Worm (Caenorhabditis elegans) whole organism, L4 larva: Measurements from ENCODE around the gene dsl-7.
"Not testable (repeated sequence)": the region's sequence is repeated elsewhere in the genome, so short reads cannot be mapped to it uniquely, and the experiment has no call there.

Source experiments
- D1046.2 ChIP-seq: fragments of 200-800 bp; sonication (Bioruptor generic); IDR thresholded peaks from 2 replicates; pipeline ENCODE4 v1.3.6; 2022; ENCODE audit warnings: missing genetic modification characterization, missing compliant biosample characterization
- F37D6.2 ChIP-seq: sonication (generic microtip); optimal IDR thresholded peaks from 2 replicates; lab custom pipeline; 2016; ENCODE audit warnings: mild to moderate bottlenecking, missing genetic modification characterization, missing compliant biosample characterization
- T20F7.1 ChIP-seq: fragments of 200-800 bp; sonication (Bioruptor generic); optimal IDR thresholded peaks from 2 replicates; lab custom pipeline; 2018; ENCODE audit warnings: mild to moderate bottlenecking, missing genetic modification characterization, missing compliant biosample characterization
- ZK337.2 ChIP-seq: fragments of 200-800 bp; sonication (Bioruptor generic); IDR thresholded peaks from 2 replicates; pipeline ENCODE4 v1.3.6; 2022; ENCODE audit warnings: missing genetic modification reagents, missing genetic modification characterization, missing compliant biosample characterization
- aha-1 ChIP-seq: fragments of 150-350 bp; peaks from one replicate; lab custom pipeline; 2014; ENCODE audit warnings: missing biosample characterization, missing genetic modification characterization
- ceh-20 ChIP-seq: fragments of 200-800 bp; sonication (Bioruptor generic); IDR thresholded peaks from 2 replicates; pipeline ENCODE4 v1.3.6; 2022; ENCODE audit warnings: missing genetic modification reagents, missing genetic modification characterization, missing compliant biosample characterization
- cey-2 ChIP-seq: sonication (generic microtip); optimal IDR thresholded peaks from 3 replicates; lab custom pipeline; 2017; ENCODE audit warnings: missing genetic modification characterization, mild to moderate bottlenecking, missing compliant biosample characterization, antibody characterized with exemption, borderline replicate concordance; ENCODE audit not compliant: insufficient read depth
- ctbp-1 ChIP-seq: fragments of 200-800 bp; sonication (Bioruptor generic); IDR thresholded peaks from 2 replicates; pipeline ENCODE4 v1.3.6; 2022; ENCODE audit warnings: missing genetic modification reagents, missing genetic modification characterization, missing compliant biosample characterization
- daf-16 ChIP-seq, 3 experiments: sonication (generic microtip); optimal IDR thresholded peaks; 2 replicates each; lab custom pipeline; 2016 to 2017; ENCODE audit warnings: missing genetic modification characterization in 3 of 3, missing genetic modification reagents in 3 of 3, mild to moderate bottlenecking in 2 of 3, missing compliant biosample characterization in 2 of 3, missing biosample characterization in 1 of 3, moderate library complexity in 1 of 3
- daf-8 ChIP-seq: fragments of 200-800 bp; sonication (Bioruptor generic); IDR thresholded peaks from 2 replicates; pipeline ENCODE4 v1.3.6; 2022; ENCODE audit warnings: missing genetic modification characterization, missing compliant biosample characterization
- dmd-6 ChIP-seq: fragments of 200-800 bp; sonication (Bioruptor generic); IDR thresholded peaks from 2 replicates; pipeline ENCODE4 v1.3.6; 2022; ENCODE audit warnings: missing genetic modification reagents, missing genetic modification characterization, missing compliant biosample characterization
- dmd-8 ChIP-seq: fragments of 200-800 bp; sonication (Bioruptor generic); IDR thresholded peaks from 2 replicates; pipeline ENCODE4 v1.3.6; 2022; ENCODE audit warnings: missing genetic modification characterization, missing compliant biosample characterization
- dmd-9 ChIP-seq: fragments of 200-800 bp; sonication (Bioruptor generic); IDR thresholded peaks from 2 replicates; pipeline ENCODE4 v1.3.6; 2022; ENCODE audit warnings: missing genetic modification reagents, missing genetic modification characterization, missing compliant biosample characterization
- dpl-1 ChIP-seq: fragments of 150-350 bp; optimal IDR thresholded peaks from 2 replicates; lab custom pipeline; 2014; ENCODE audit warnings: missing biosample characterization, missing genetic modification reagents, missing genetic modification characterization
- dve-1 ChIP-seq: sonication (generic microtip); optimal IDR thresholded peaks from 2 replicates; lab custom pipeline; 2017; ENCODE audit warnings: antibody characterized with exemption, mild to moderate bottlenecking, missing genetic modification characterization, missing compliant biosample characterization; ENCODE audit not compliant: insufficient read depth
- egl-27 ChIP-seq: sonication (generic microtip); optimal IDR thresholded peaks from 3 replicates; lab custom pipeline; 2017; ENCODE audit warnings: missing biosample characterization, missing genetic modification reagents, missing genetic modification characterization
- hif-1 ChIP-seq, 2 experiments: sonication (generic microtip); optimal IDR thresholded peaks; 2 replicates each; lab custom pipeline; 2016 to 2017; ENCODE audit warnings: missing compliant biosample characterization in 2 of 2, missing genetic modification characterization in 2 of 2, missing genetic modification reagents in 2 of 2, missing genotype in 2 of 2, mild to moderate bottlenecking in 1 of 2
- hlh-11 ChIP-seq: fragments of 200-800 bp; sonication (Bioruptor generic); optimal IDR thresholded peaks from 2 replicates; lab custom pipeline; 2018; ENCODE audit warnings: mild to moderate bottlenecking, missing genetic modification characterization, missing compliant biosample characterization
- hlh-30 ChIP-seq: sonication (generic microtip); optimal IDR thresholded peaks from 2 replicates; lab custom pipeline; 2017; ENCODE audit warnings: antibody characterized with exemption, mild to moderate bottlenecking, missing genetic modification characterization, missing compliant biosample characterization; ENCODE audit not compliant: insufficient read depth
- hmg-1.1 ChIP-seq: fragments of 200-800 bp; sonication (Bioruptor generic); IDR thresholded peaks from 2 replicates; pipeline ENCODE4 v1.3.6; 2022; ENCODE audit warnings: missing genetic modification reagents, missing genetic modification characterization, missing compliant biosample characterization
- lim-7 ChIP-seq: fragments of 200-800 bp; sonication (Bioruptor generic); IDR thresholded peaks from 2 replicates; pipeline ENCODE4 v1.3.6; 2022; ENCODE audit warnings: missing genetic modification characterization, missing compliant biosample characterization
- lin-15B ChIP-seq: fragments of 150-350 bp; sonication (generic microtip); optimal IDR thresholded peaks from 3 replicates; lab custom pipeline; 2014; ENCODE audit warnings: missing biosample characterization, missing genetic modification characterization
- lin-29 ChIP-seq: fragments of 200-800 bp; sonication (Bioruptor generic); IDR thresholded peaks from 2 replicates; pipeline ENCODE4 v1.3.6; 2022; ENCODE audit warnings: missing genetic modification reagents, missing genetic modification characterization, missing compliant biosample characterization
- lin-38 ChIP-seq: fragments of 200-800 bp; sonication (Bioruptor generic); IDR thresholded peaks from 2 replicates; pipeline ENCODE4 v1.3.6; 2022; ENCODE audit warnings: missing genetic modification reagents, missing genetic modification characterization, missing compliant biosample characterization
- madf-9 ChIP-seq: fragments of 200-800 bp; sonication (Bioruptor generic); conservative IDR thresholded peaks from 2 replicates; pipeline ENCODE4 v1.3.6; 2022; ENCODE audit warnings: missing genetic modification reagents, missing genetic modification characterization, missing compliant biosample characterization
- mep-1 ChIP-seq: fragments of 150-350 bp; sonication (generic microtip); optimal IDR thresholded peaks from 3 replicates; lab custom pipeline; 2014; ENCODE audit warnings: missing biosample characterization, missing genetic modification characterization
- mes-2 ChIP-seq: sonication (generic microtip); optimal IDR thresholded peaks from 2 replicates; lab custom pipeline; 2016; ENCODE audit warnings: missing genotype, mild to moderate bottlenecking, missing genetic modification characterization, missing compliant biosample characterization; ENCODE audit not compliant: poor library complexity, severe bottlenecking
- mxl-3 ChIP-seq: fragments of 200-800 bp; sonication (Bioruptor generic); optimal IDR thresholded peaks from 2 replicates; lab custom pipeline; 2018; ENCODE audit warnings: mild to moderate bottlenecking, missing genetic modification characterization, missing compliant biosample characterization
- nhr-10 ChIP-seq: fragments of 150-350 bp; optimal IDR thresholded peaks from 2 replicates; lab custom pipeline; 2014; ENCODE audit warnings: missing biosample characterization, missing genetic modification characterization
- nhr-102 ChIP-seq: sonication (generic microtip); optimal IDR thresholded peaks from 2 replicates; lab custom pipeline; 2016; ENCODE audit warnings: mild to moderate bottlenecking, missing genetic modification characterization, moderate library complexity, missing compliant biosample characterization
- nhr-11 ChIP-seq: fragments of 150-350 bp; optimal IDR thresholded peaks from 2 replicates; lab custom pipeline; 2014; ENCODE audit warnings: missing biosample characterization, missing genetic modification characterization
- nhr-42 ChIP-seq: fragments of 200-800 bp; sonication (Bioruptor generic); IDR thresholded peaks from 2 replicates; pipeline ENCODE4 v1.3.6; 2022; ENCODE audit warnings: missing genetic modification characterization, missing compliant biosample characterization
- nhr-48 ChIP-seq: sonication (generic microtip); optimal IDR thresholded peaks from 2 replicates; lab custom pipeline; 2016; ENCODE audit warnings: mild to moderate bottlenecking, missing genetic modification characterization, missing compliant biosample characterization
- nhr-6 ChIP-seq: fragments of 150-350 bp; optimal IDR thresholded peaks from 2 replicates; lab custom pipeline; 2014; ENCODE audit warnings: missing biosample characterization, missing genetic modification characterization
- nhr-76 ChIP-seq: fragments of 150-350 bp; optimal IDR thresholded peaks from 2 replicates; lab custom pipeline; 2014; ENCODE audit warnings: missing biosample characterization, missing genetic modification characterization
- nhr-77 ChIP-seq: fragments of 150-350 bp; optimal IDR thresholded peaks from 2 replicates; lab custom pipeline; 2014; ENCODE audit warnings: missing biosample characterization, missing genetic modification characterization
- pha-4 ChIP-seq, 2 experiments: fragments of 150-350 bp in 1 of 2; fragments of 200-800 bp in 1 of 2; sonication (Bioruptor generic) in 1 of 2; IDR thresholded peaks in 1 of 2; optimal IDR thresholded peaks in 1 of 2; 2 replicates each; pipeline versions ENCODE4 v1.3.6 to Lab custom; 2014 to 2022; ENCODE audit warnings: missing genetic modification characterization in 2 of 2, missing genetic modification reagents in 2 of 2, missing biosample characterization in 1 of 2, missing compliant biosample characterization in 1 of 2
- php-3 ChIP-seq: fragments of 200-800 bp; sonication (Bioruptor generic); IDR thresholded peaks from 2 replicates; pipeline ENCODE4 v1.3.6; 2022; ENCODE audit warnings: missing genetic modification reagents, missing genetic modification characterization, missing compliant biosample characterization
- saeg-2 ChIP-seq: fragments of 200-800 bp; sonication (Bioruptor generic); IDR thresholded peaks from 2 replicates; pipeline ENCODE4 v1.3.6; 2022; ENCODE audit warnings: missing genetic modification reagents, missing genetic modification characterization, missing compliant biosample characterization
- snpc-1.2 ChIP-seq: fragments of 200-800 bp; sonication (Bioruptor generic); IDR thresholded peaks from 2 replicates; pipeline ENCODE4 v1.3.6; 2022; ENCODE audit warnings: missing genetic modification reagents, missing genetic modification characterization, missing compliant biosample characterization
- spr-1 ChIP-seq: sonication (generic microtip); optimal IDR thresholded peaks from 2 replicates; lab custom pipeline; 2016; ENCODE audit warnings: mild to moderate bottlenecking, missing genetic modification characterization, missing compliant biosample characterization
- spr-3 ChIP-seq: fragments of 200-800 bp; sonication (Bioruptor generic); optimal IDR thresholded peaks from 2 replicates; lab custom pipeline; 2018; ENCODE audit warnings: mild to moderate bottlenecking, missing genetic modification characterization, missing compliant biosample characterization
- unc-130 ChIP-seq: sonication (generic microtip); optimal IDR thresholded peaks from 2 replicates; lab custom pipeline; 2016; ENCODE audit warnings: missing genetic modification reagents, missing genetic modification characterization, missing compliant biosample characterization
- vab-7 ChIP-seq: fragments of 200-800 bp; sonication (Bioruptor generic); IDR thresholded peaks from 2 replicates; pipeline ENCODE4 v1.3.6; 2022; ENCODE audit warnings: missing genetic modification reagents, missing genetic modification characterization, missing compliant biosample characterization
- zfp-3 ChIP-seq: fragments of 200-800 bp; sonication (Bioruptor generic); conservative IDR thresholded peaks from 2 replicates; pipeline ENCODE4 v1.3.6; 2022; ENCODE audit warnings: missing genetic modification reagents, missing genetic modification characterization, missing compliant biosample characterization

Gene dsl-7

ce11 chrV:12964076-12964475 lies 28.9 kb upstream of the dsl-7 start, which contains the start of gene srd-35:
TSS of gene srd-35 (plus strand) at chrV:12964376.
- no peak for TF ChIP-seq hif-1 (tag; optimal IDR thresholded peaks at IDR 0.05; lab: Kevin White, UChicago)
- TF ChIP-seq snpc-1.2 (GFP tag; lab: Robert Waterston, UW) = no peak
- TF ChIP-seq mxl-3 (GFP tag; lab: Kevin White, UChicago) = no peak
- TF ChIP-seq dmd-6 (GFP tag; lab: Robert Waterston, UW) = no peak
- no peak for TF ChIP-seq D1046.2 (GFP tag; lab: Robert Waterston, UW)
- no peak for TF ChIP-seq php-3
- no peak for TF ChIP-seq hmg-1.1 (GFP tag; lab: Robert Waterston, UW)
- TF ChIP-seq unc-130 = no peak
- TF ChIP-seq lin-15B = no peak

ce11 chrV:12967110-12967509 lies 25.8 kb upstream of the dsl-7 start, which contains the start of gene R186.3:
TSS of gene R186.3 (minus strand) at chrV:12967210.
- TF ChIP-seq nhr-76 (no peak), unc-130 (no peak), nhr-6 (no peak), spr-1 (no peak), lin-38 (GFP tag; lab: Robert Waterston, UW) (no peak), egl-27 (tag; lab: Kevin White, UChicago) (no peak), dmd-8 (GFP tag; lab: Robert Waterston, UW) (no peak), cey-2 (tag; lab: Kevin White, UChicago) (no peak), ZK337.2 (GFP tag; lab: Robert Waterston, UW) (no peak), spr-3 (GFP tag; lab: Kevin White, UChicago) (no peak), nhr-10 (tag; lab: Kevin White, UChicago) (no peak), nhr-11 (tag; lab: Kevin White, UChicago) (no peak)

ce11 chrV:12967925-12968327 lies 25.0 kb upstream of the dsl-7 start, which contains the start of gene R186.8:
TSS of gene R186.8 (minus strand) at chrV:12967982.
- peak; percentile 60 for TF ChIP-seq nhr-48 (tag; lab: Kevin White, UChicago)
- TF ChIP-seq dmd-9 (GFP tag; lab: Robert Waterston, UW) = peak; percentile 81
- TF ChIP-seq nhr-102 (tag; lab: Kevin White, UChicago) = peak; percentile 58
- TF ChIP-seq T20F7.1 (GFP tag; lab: Kevin White, UChicago) = peak; percentile 92
- 0 out of 2 replicates have a peak, but pooled peaks have one; percentile 14 for TF ChIP-seq saeg-2 (GFP tag; lab: Robert Waterston, UW)
- peak; percentile 71; the same call in 1 of the 2 replicates for TF ChIP-seq vab-7 (GFP tag; lab: Robert Waterston, UW)
- peak; percentile 69; the same call in 1 of the 2 replicates for TF ChIP-seq ctbp-1 (GFP tag; lab: Robert Waterston, UW)
- peak in 1 of 2 experiments; percentile 21 for TF ChIP-seq daf-16 (GFP tag; optimal IDR thresholded peaks at IDR 0.05; lab: Kevin White, UChicago)
- peak; percentile 35 for TF ChIP-seq daf-16 (tag; optimal IDR thresholded peaks at IDR 0.05; lab: Kevin White, UChicago)
- 0 out of 2 replicates have a peak, but pooled peaks have one; percentile 35 for TF ChIP-seq daf-8
- peak; percentile 58 for TF ChIP-seq dpl-1 (GFP tag; lab: Kevin White, UChicago)
- peak; percentile 70; the same call in 1 of the 2 replicates for TF ChIP-seq madf-9 (GFP tag; lab: Robert Waterston, UW)
- TF ChIP-seq nhr-77 (tag; lab: Kevin White, UChicago) = peak; percentile 54
- TF ChIP-seq aha-1 (tag; lab: Kevin White, UChicago) = peak; percentile 96
- peak; percentile 53 for TF ChIP-seq dve-1 (tag; lab: Kevin White, UChicago)
- TF ChIP-seq ceh-20 (GFP tag; lab: Robert Waterston, UW) = peak; percentile 82
- peak; percentile 74 for TF ChIP-seq mep-1
- TF ChIP-seq lin-29 (GFP tag; lab: Robert Waterston, UW) = peak; percentile 70
- TF ChIP-seq D1046.2 (GFP tag; lab: Robert Waterston, UW) = 0 out of 2 replicates have a peak, but pooled peaks have one; percentile 41
- peak; percentile 87 for TF ChIP-seq zfp-3 (GFP tag; lab: Robert Waterston, UW)
- TF ChIP-seq F37D6.2 (tag; lab: Kevin White, UChicago) = peak; percentile 37
- peak; percentile 88 for TF ChIP-seq nhr-42
- 0 out of 2 replicates have a peak, but pooled peaks have one; percentile 10 for TF ChIP-seq lim-7 (GFP tag; lab: Robert Waterston, UW)
- TF ChIP-seq lin-38 (GFP tag; lab: Robert Waterston, UW) = peak; percentile 99
- TF ChIP-seq pha-4 (GFP tag; IDR thresholded peaks at IDR 0.05; lab: Robert Waterston, UW) = peak; percentile 77
- TF ChIP-seq pha-4 (tag; optimal IDR thresholded peaks at IDR 0.05; lab: Kevin White, UChicago) = not testable (repeated sequence)
- peak; percentile 79 for TF ChIP-seq hlh-11 (tag; lab: Kevin White, UChicago)
- peak; percentile 79 for TF ChIP-seq mes-2 (tag; lab: Kevin White, UChicago)
- TF ChIP-seq spr-3 (GFP tag; lab: Kevin White, UChicago) = peak; percentile 38
- TF ChIP-seq hlh-30 (tag; lab: Kevin White, UChicago) = peak; percentile 43
